Fruit fly (Drosophila melanogaster): ENCODE measurements around the gene CG18273.
A peak's percentile ranks its signal among the peaks of the same experiment; 100 is the strongest.

The CG18273 gene

DNA sequence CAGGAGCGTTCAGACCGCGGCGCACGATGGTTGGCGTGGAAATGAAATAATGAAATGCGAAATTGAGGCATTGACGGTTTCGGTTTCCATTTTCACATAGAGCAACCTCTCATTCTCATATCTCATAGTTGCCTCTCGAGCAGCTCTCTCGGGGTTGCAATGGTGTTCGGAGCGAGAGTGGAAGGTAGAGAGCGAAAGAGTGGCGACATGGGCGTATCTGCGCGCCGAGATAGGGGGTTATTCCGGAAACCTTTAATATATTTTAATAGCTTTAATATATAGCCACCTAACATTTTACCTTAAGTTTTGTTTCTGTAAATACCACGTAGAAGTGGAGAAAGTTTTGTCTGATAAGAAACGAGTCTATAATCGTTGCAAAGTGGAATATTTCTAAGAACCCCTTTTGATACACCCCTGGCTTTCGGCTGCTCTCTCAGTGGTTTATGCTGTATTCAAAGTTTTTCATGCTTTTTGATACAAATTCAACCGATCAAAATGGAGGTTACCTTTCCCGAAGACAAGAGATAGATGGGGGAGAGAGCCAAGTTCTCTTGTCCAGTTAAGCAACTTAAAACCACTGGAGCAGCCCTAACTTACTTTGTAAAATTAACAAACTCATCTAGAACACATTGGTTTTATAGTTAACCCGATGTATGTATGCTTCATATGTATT lies 35.9 kb upstream of the CG18273 start, which contains the start of gene elav (continued):
- TF ChIP-seq CG8089 (GFP tag; optimal IDR thresholded peaks at IDR 0.05) = peak; percentile 94
- no peak for TF ChIP-seq HLHmδ (GFP tag; optimal IDR thresholded peaks at IDR 0.05)
- TF ChIP-seq zen2 (GFP tag; IDR thresholded peaks at IDR 0.05; ENCODE audit: partially characterized antibody) = no peak
- TF ChIP-seq gsb-n (tag; optimal IDR thresholded peaks at IDR 0.05) = peak; percentile 98
- TF ChIP-seq ato (GFP tag; IDR thresholded peaks at IDR 0.05; ENCODE audit: partially characterized antibody) = peak; percentile 49; the same call in 1 of the 2 replicates
- TF ChIP-seq H15 (GFP tag; IDR thresholded peaks at IDR 0.05) = peak; percentile 97
- TF ChIP-seq CG2889 (GFP tag; IDR thresholded peaks at IDR 0.05) = peak; percentile 95
- TF ChIP-seq D (optimal IDR thresholded peaks at IDR 0.05) = no peak
- peak; percentile 99 for TF ChIP-seq D (GFP tag; optimal IDR thresholded peaks at IDR 0.05)
- TF ChIP-seq CG30020 (tag; optimal IDR thresholded peaks at IDR 0.05) = peak; percentile 89
- TF ChIP-seq fru (optimal IDR thresholded peaks at IDR 0.05) = peak; percentile 37
- TF ChIP-seq MBD-R2 (GFP tag; IDR thresholded peaks at IDR 0.05) = peak; percentile 98
- peak; percentile 97 for TF ChIP-seq trh (GFP tag; optimal IDR thresholded peaks at IDR 0.05)
- TF ChIP-seq CG2116 (GFP tag; optimal IDR thresholded peaks at IDR 0.05) = peak; percentile 87

DNA sequence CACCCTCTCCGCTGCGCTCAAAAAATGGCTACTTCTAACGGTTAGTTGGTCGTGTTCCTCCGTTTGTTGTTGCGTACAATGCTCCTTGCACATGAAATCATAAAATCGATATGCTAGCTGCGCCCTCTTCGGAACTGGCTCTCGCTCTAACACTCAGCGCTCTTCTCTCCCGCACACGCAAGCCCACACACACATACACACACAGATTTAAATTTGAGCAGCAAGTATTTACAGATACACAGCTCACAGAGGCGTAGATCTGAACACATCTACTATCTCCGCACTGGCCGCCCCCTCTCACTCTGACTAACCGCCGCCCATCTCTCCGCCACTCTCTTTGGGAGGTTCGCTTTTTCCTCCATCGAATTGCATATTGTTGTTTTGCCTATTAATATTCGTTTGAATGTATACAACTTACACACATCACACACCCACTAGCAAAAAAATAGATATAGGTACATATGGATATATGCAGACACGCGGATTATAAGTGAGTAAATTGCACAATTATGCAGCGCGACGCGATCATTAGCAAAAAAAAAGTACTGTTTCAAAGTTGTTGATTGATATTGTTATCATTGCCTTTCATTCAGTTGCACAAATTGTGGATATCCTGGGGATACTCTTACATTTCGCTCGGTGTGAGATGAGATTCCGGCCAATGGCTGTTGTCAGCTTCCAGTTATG lies 35.1 kb upstream of the CG18273 start:
- TF ChIP-seq CG17385 (GFP tag; optimal IDR thresholded peaks at IDR 0.05) (peak; percentile 69), ftz-f1 (GFP tag; optimal IDR thresholded peaks at IDR 0.05) (peak; percentile 70), YL-1 (GFP tag; optimal IDR thresholded peaks at IDR 0.05) (peak; percentile 9), CG11723 (GFP tag; optimal IDR thresholded peaks at IDR 0.05) (peak; percentile 84), Dip3 (GFP tag; optimal IDR thresholded peaks at IDR 0.05) (peak; percentile 75), CG13296 (GFP tag; optimal IDR thresholded peaks at IDR 0.05) (peak; percentile 87), CoRest (tag; optimal IDR thresholded peaks at IDR 0.05) (peak; percentile 52), maf-S (GFP tag; optimal IDR thresholded peaks at IDR 0.05) (peak; percentile 83), wor (GFP tag; IDR thresholded peaks at IDR 0.05) (no peak), lmd (GFP tag; IDR thresholded peaks at IDR 0.05) (peak; percentile 84), Hr78 (GFP tag; optimal IDR thresholded peaks at IDR 0.05) (no peak), stc (GFP tag; IDR thresholded peaks at IDR 0.05) (peak; percentile 60), pita (GFP tag; optimal IDR thresholded peaks at IDR 0.05) (no peak), CG9876 (GFP tag; optimal IDR thresholded peaks at IDR 0.05) (peak; percentile 82), CG6254 (GFP tag; optimal IDR thresholded peaks at IDR 0.05) (peak; percentile 64), lilli (GFP tag; optimal IDR thresholded peaks at IDR 0.05) (peak; percentile 92), CG2712 (tag; optimal IDR thresholded peaks at IDR 0.05) (peak; percentile 74), CG14014 (GFP tag; IDR thresholded peaks at IDR 0.05) (peak; percentile 91), HLH54F (GFP tag; optimal IDR thresholded peaks at IDR 0.05) (peak; percentile 93), CG32532 (GFP tag; IDR thresholded peaks at IDR 0.05) (peak; percentile 95), CG9215 (GFP tag; IDR thresholded peaks at IDR 0.05) (peak; percentile 69; the same call in 1 of the 2 replicates), slbo (GFP tag; IDR thresholded peaks at IDR 0.05) (peak; percentile 96), Ravus (GFP tag; IDR thresholded peaks at IDR 0.05) (peak; percentile 24; the same call in 1 of the 2 replicates), slp2 (GFP tag; optimal IDR thresholded peaks at IDR 0.05) (peak; percentile 77), aop (GFP tag; IDR thresholded peaks at IDR 0.05) (peak; percentile 76; the same call in 1 of the 2 replicates), Hr39 (optimal IDR thresholded peaks at IDR 0.05) (no peak), CG8089 (GFP tag; optimal IDR thresholded peaks at IDR 0.05) (peak; percentile 53), CG8281 (tag; optimal IDR thresholded peaks at IDR 0.05) (peak; percentile 5), jumu (GFP tag; optimal IDR thresholded peaks at IDR 0.05) (peak; percentile 84), D19A (tag; optimal IDR thresholded peaks at IDR 0.05) (peak; percentile 13), CG30403 (GFP tag; optimal IDR thresholded peaks at IDR 0.05) (peak; percentile 87), sr (GFP tag; IDR thresholded peaks at IDR 0.05) (peak; percentile 78; the same call in 2 of the 3 replicates), wek (GFP tag; optimal IDR thresholded peaks at IDR 0.05) (peak; percentile 67), Max (GFP tag; optimal IDR thresholded peaks at IDR 0.05) (no peak), CG15514 (GFP tag; optimal IDR thresholded peaks at IDR 0.05) (peak; percentile 84), CG3281 (GFP tag; optimal IDR thresholded peaks at IDR 0.05) (peak; percentile 61)

Measured in whole organism, embryonic.